Fruit fly (Drosophila melanogaster) ovary, adult (tissue): Measurements from ENCODE around the gene SP555.
A peak's percentile ranks its signal among the peaks of the same experiment; 100 is the strongest.

Experiments
- CG17801 ChIP-seq: fragments of 200-800 bp; optimal IDR thresholded peaks from 2 replicates; lab custom pipeline; 2019; ENCODE audit warnings: missing biosample characterization, mild to moderate bottlenecking, missing genetic modification characterization, moderate library complexity; ENCODE audit not compliant: partially characterized antibody

The SP555 gene

DNA sequence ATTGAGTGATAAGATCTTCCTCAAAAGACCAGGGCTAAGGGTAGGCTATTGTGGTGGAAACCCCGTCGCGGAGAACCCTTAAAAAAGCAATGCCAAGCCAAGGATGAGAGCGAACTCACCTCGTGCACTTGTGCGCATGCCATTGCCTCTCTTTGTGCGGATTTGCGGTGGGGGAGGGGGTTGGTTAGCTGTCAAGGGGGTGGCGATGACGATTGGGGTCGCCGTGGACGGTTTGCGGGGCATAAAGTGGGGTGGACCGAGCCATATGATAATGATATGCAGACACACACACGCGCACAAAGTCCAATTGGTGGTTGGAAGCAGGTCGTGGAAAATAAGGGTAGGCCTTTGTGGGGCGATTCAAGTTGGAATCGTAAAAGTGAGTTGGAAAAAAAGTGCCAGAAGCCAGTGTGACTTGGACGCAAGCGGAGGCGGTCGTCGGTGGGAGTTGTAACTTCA, at the start of gene SP555, which contains the start of gene CG14042:
SP555 (plus strand) TSS at position 308 of the 459 bp plus-strand sequence.
CG14042 (plus strand) TSS at position 308 of the 459 bp plus-strand sequence.
- TF ChIP-seq CG17801 = no peak

DNA sequence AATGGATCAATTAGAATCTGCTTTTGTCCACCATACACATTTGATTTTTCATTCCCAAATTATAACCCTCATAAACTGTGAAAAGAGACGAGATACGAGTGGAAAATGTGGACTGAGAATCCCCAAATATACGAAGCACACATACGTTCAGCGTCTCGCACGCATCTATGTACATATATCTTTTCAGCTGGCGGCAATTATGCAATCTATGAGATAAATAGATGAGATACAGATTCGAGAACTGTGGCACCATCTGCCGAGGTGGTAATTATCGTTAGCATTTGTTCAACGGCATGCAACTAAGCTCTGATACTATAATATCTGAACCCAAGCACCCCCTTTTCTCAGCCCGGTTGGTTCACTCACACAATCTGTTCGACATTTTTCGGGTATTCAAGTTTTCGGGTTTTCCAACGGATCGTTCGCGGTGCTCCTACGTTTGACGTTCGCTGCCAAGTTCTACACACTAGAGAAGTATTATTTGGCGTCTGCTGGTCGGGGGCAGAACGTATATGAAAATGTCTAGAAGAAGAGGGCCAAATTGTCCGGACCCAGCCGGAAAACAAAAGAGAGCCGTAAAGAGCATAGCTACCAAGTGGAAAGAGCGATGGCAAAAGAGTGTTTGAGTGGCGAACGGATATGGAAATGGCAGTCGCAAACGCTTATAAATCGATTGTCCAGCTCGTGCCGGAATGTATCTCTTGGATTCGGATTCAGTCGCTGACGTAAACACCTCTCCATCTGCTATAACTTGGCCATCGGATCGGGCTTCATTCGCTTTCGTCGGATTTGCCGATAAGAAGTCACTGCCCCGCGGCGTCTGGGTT, 42.3 kb upstream of the SP555 start:
- no peak for TF ChIP-seq CG17801

DNA sequence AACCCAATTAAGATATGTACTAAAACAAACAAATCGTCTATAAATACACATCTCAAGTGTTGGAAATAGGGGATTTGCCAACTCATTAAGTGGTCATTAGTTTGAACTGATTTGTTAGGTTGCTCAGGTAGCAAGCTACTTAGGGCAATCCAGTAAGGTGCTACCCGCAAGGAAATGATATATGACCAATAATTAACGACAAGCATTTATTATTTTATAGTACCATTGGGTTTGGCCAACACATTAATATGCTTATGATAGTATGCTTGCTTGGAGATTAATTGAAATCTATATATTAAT, 41.7 kb upstream of the SP555 start:
- TF ChIP-seq CG17801 = no peak

DNA sequence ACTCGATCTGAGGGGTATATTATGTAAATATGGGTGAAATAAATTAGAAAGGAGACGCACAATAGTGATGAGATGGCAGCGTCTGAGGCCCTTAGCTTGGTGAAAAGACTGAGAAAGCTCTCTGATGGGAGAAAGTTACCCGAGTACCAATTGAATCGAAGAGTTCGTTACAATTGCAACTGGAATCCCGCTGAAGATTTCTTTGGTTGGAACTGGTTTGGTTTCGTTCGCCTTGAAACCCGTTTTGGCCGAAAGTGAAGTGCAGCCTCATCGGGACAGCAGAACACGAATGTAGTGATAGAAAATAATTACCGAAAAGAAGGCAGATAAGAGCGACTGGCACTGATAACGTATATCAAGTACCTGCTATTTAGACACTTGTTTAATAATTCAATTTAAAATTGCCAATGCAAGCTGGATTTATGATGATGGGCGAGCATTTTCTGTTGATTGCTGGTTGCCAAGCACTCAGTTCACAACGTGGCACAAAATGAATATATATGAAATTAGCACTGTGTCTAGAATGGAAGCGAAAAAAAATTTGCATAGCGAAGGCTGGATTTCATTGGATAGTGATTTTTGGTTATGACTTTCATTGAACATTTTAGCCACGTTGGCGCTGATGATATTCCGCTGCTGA, 41.1 kb upstream of the SP555 start:
- no peak for TF ChIP-seq CG17801

DNA sequence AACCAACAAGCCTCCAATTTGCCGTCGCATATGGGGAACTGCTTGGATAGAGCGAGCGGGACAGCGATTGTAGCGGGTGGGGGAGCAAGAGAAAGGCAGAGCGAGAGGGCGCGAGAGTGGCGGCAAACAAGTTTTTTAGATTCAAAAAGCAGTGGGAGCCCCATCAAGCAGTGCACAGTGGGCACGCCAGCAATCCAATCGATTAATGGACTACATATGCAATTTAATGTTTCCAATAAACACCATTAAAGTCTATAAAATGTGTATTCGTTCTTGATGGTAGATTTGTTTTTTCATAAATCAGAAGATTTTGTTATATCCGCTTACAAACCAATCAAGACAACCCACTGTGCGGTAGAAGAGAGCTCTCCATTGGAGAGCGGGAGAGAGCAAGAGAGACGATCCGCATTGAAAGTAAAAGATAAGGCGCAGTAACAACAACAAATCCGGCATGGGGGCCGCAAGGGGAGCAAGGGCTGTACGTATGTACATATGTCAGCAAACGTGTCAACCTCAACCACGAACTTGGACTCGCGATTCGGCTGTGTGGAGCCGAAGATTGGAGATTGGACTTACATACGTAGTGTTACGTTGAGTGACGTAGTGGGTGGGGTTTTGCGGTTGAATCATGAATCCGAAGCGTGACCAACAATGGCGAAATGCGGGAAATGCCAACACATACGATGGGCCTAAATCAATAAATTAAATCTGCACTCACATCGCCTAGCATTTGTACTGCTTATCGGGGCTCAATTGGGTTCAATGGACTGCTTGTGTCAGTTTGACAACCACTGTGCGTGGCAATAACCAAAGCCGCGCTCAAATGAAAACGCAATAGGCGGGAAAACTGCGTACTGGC, 39.9 kb upstream of the SP555 start:
- TF ChIP-seq CG17801 = peak; percentile 93

DNA sequence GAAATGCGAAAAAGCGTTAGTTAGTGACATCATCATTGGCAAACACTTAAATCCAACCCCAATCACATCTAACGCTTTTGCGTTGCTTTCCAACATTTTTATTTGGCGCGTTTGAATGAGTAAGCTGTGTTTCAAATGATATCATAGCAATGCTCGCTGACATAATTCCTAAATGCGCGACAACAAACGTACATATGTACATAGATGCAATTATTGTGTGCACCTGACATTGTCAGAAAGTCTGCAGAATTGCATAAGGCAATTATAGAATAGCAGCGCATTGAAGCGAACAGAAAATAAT, 39.3 kb upstream of the SP555 start:
- no peak for TF ChIP-seq CG17801

DNA sequence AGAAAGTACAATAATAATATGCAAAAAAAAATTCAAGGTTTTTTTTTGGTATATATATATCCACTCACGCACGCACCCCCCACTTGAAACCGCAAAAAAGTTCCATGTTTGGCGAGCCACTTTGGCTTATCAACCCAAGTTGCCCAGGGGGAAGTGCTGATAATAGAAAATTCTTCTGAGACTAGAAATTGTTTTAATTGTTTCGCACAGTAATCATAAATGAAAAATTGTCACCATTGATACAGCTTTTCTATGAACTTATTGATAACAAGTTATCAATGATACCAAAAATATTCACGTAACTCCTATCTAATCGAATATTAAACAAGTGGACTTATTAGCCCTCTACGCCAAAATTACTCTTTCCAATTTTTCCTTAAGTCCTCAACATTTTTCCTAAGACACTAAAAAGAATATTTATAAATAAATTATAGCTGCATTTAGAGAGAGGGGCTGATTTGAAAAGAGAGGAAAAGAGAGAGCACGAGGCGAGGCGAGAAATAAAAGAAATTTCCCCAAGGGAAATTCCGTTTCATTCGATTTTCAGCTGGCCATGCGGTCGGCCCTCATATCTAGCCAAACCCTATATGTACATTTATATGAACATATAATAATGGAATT, 38.8 kb upstream of the SP555 start:
- no peak for TF ChIP-seq CG17801

DNA sequence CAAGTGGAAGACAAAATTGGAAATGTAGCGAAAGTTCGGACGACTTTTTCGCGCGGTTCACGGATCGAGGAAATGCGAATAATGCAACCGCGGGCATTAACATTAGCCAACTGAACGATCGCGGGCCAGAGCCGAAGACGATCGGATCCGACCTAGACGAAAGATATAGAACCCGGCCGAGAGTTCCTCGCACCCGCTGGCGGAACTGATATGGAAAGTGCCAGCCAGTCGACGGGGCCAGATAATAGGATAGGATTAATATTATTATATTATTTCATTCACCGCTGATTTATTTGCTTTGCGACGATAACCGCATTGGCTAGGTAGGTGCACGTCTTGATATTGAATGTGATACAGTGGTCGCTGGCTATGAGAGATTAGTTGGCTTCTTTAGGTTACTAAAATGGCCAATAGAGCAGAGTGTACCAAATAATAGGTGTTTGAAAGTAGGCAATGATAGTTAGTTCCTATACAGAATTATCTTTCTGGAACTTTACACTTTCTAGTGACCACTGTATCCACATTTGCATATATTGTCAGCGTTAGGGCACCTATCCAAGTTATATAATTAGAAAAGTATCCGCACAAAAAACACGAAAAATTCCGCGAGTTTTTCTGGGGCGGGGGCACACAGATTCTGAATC, 38.0 kb upstream of the SP555 start:
- peak; percentile 77 for TF ChIP-seq CG17801

DNA sequence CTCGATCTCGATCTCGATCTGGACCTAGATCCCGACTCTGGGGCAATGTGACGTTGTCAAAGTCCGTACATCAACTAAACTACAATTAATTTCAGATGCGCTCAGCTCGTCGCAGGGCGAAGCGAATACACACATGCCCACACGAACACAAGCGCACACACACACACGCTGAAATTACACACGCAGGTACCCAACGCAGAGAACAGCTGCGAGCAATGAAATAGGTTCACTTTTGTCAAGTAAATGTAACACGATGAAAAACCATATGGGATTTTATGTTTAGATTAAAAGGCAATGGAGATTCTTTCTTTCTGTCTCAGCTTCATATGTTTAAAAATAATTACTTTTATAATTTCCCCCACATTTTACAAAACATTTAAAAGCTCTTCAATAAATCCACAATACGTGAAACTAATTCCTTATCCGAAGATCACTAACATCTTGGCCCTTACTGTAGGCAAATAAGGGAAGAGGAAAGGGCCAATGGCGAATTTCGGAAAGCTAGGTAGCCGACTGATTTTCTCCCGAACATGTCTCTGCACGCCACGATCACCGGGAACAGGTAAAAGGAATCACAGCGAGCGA, 37.1 kb upstream of the SP555 start:
- peak; percentile 77 for TF ChIP-seq CG17801

DNA sequence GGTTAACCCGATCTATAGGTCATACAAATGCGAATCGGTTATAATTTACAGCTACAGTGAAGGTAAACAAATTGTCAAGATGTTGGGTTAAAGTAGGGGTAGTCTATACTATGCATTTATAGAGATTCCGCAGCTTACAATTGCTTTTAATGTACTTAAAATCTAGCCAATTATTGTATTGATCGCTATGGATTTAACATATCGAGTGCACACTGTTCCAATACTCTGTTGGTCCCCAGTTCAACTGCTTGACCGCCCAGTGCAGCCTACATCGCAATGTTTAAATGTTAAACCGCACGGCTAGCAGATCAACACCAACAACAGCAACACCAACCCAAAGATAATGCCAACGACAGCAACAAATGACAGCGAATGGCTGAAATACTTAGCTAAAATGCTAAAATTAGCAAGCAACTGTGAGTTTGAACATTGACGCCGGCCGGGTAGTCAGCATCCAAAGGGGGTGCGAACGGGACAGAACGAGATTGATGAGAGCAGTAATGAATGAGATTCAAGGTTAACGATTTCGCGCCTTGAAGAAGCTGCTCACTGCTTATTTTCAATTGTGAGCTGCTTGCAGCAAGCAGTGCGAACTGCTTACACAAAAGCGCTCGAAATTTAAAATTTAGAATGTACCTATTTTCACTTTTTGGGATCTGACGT, 36.5 kb upstream of the SP555 start:
- no peak for TF ChIP-seq CG17801

DNA sequence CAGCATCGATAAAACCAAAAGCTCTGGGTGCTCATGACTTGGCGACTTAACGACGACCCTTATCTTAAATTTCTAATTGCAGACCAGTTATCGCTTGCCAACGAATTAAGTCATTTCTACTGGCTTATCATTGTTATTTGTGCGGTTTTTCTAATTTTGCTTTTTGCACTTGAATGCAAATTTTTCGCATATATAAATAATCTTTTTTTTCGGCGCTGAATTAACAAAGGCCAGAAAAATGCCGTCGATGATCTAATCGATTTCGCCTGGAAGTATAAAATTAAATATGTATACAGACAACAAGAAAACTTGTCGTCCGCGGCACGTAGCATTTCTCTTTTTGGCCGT, 36.0 kb upstream of the SP555 start:
- TF ChIP-seq CG17801 = no peak

DNA sequence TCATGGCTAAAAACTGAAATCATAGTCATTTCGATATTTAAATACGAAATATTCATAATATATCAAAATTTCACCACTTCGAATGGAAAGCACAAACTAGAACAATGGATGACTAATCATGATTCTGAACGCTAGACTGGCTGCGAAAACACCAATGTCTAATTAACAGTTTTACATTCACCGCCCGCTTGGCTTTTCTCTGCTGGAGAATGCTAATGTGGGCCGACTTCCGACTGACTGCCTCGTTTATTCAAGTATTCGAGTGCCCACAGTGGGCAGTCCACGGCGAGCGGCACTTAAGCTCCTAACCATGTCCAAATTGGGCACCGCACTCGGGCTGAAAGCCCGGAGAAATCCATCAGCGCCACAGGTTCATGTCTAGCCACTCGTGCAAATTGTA, 35.5 kb upstream of the SP555 start:
- TF ChIP-seq CG17801 = no peak

DNA sequence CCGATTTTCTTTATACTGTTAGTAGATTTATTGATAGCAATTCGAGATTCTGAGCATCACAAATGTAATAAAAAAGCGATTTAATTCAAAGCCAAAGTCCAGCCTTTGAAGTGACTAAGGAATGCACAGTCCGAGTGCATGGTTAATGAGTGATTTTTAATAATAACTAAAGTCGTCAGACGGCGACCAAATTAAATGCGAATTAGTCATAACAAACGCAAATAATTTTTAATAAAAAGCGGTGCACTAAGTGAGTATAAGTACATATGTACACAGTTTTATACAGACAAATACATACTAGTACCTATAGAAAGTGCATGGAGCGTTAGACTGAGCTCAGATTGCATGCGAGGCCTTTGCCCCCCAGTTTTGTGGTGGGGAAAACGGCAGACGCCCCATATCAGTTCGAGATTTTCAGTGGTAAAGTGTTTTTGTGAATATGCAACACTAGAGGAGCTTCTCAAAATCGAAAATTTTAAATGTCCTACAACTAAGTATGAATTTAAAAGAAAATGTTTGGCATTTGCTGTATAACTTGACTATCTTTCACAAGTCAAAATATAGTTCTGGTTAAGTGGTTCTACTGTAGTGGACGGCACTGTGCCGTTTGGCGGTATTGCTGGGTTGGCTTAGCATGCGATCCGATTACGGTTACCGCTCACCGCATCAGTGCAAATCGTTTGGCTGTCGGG, 34.7 kb upstream of the SP555 start:
- peak; percentile 46 for TF ChIP-seq CG17801

DNA sequence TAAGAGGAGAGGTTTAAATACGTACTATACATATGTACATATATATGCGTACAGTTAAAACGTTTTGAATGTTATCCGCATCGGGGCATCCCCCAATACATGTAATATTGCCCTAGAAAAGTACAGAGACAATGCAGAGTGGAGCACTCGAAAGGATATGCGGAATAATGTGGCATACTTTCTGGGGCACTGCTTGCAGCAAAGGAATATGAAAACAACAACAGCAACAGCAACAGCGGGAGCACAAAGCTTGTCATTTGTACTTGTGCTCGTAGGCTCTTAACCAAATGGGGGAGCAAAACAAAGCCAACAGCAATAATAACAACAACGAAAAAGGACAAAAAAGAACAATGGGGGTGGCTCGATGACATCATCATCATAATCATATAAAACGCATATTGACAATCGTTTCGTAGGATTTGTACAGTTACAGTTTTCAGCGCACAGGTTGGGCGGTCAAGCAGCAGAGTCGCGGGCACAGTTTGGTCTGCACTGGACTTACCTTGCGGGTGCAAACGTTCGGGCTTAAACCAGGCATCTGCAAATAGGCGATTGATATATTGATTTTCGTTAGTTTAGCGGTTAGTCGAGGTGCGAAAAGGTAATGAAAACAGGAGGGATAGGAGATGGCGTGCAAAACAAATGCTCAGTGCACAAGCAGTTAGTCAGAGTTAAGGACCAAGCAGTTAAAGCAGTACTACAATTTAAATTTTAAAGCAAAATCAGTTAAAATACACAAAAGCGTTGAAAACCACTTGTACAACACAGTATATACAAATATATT, 33.6 kb upstream of the SP555 start:
- no peak for TF ChIP-seq CG17801
